Worm (Caenorhabditis elegans) whole organism, early embryonic: Measurements from ENCODE around the gene F35F11.2.

Experiments
- B0310.2 ChIP-seq: sonication (generic microtip); optimal IDR thresholded peaks from 2 replicates; lab custom pipeline; 2016; ENCODE audit warnings: mild to moderate bottlenecking, missing genetic modification characterization, missing compliant biosample characterization
- F13C5.2 ChIP-seq: sonication (generic microtip); optimal IDR thresholded peaks from 2 replicates; lab custom pipeline; 2017; ENCODE audit warnings: mild to moderate bottlenecking, missing genetic modification characterization, inconsistent platforms, missing compliant biosample characterization
- aly-1 ChIP-seq: sonication (generic microtip); optimal IDR thresholded peaks from 2 replicates; lab custom pipeline; 2016; ENCODE audit warnings: missing genetic modification characterization, missing compliant biosample characterization
- ama-1 ChIP-seq: fragments of 150-350 bp; optimal IDR thresholded peaks from 2 replicates; lab custom pipeline; 2014
- ceh-13 ChIP-seq: fragments of 200-800 bp; sonication (Bioruptor generic); optimal IDR thresholded peaks from 2 replicates; lab custom pipeline; 2018; ENCODE audit warnings: mild to moderate bottlenecking, missing genetic modification characterization, missing compliant biosample characterization
- ceh-36 ChIP-seq: sonication (generic microtip); optimal IDR thresholded peaks from 2 replicates; lab custom pipeline; 2016; ENCODE audit warnings: missing genetic modification characterization, inconsistent platforms, missing compliant biosample characterization
- ets-7 ChIP-seq: sonication (generic microtip); optimal IDR thresholded peaks from 2 replicates; lab custom pipeline; 2016; ENCODE audit warnings: missing genotype, missing genetic modification characterization, missing compliant biosample characterization
- flt-1 ChIP-seq: fragments of 200-800 bp; sonication (Bioruptor generic); IDR thresholded peaks from 2 replicates; pipeline ENCODE4 v1.3.6; 2022; ENCODE audit warnings: missing genetic modification characterization, missing compliant biosample characterization
- hmbx-1 ChIP-seq: sonication (generic microtip); optimal IDR thresholded peaks from 2 replicates; lab custom pipeline; 2016; ENCODE audit warnings: mild to moderate bottlenecking, missing genetic modification characterization, missing compliant biosample characterization
- hmg-4 ChIP-seq: fragments of 200-800 bp; sonication (Bioruptor generic); optimal IDR thresholded peaks from 2 replicates; lab custom pipeline; 2018; ENCODE audit warnings: mild to moderate bottlenecking, missing genetic modification characterization, missing compliant biosample characterization
- hnd-1 ChIP-seq: sonication (generic microtip); optimal IDR thresholded peaks from 2 replicates; lab custom pipeline; 2016; ENCODE audit warnings: missing genetic modification characterization, missing compliant biosample characterization
- pes-1 ChIP-seq: fragments of 200-800 bp; sonication (Bioruptor generic); IDR thresholded peaks from 2 replicates; pipeline ENCODE4 v1.3.6; 2022; ENCODE audit warnings: missing genetic modification reagents, missing genetic modification characterization, missing compliant biosample characterization
- scrt-1 ChIP-seq: fragments of 200-800 bp; sonication (Bioruptor generic); IDR thresholded peaks from 2 replicates; pipeline ENCODE4 v1.3.6; 2022; ENCODE audit warnings: missing genetic modification characterization, missing compliant biosample characterization
- sea-1 ChIP-seq: fragments of 200-800 bp; sonication (Bioruptor generic); conservative IDR thresholded peaks from 2 replicates; pipeline ENCODE4 v1.3.6; 2022; ENCODE audit warnings: missing genetic modification characterization, missing compliant biosample characterization
- tbx-11 ChIP-seq: fragments of 200-800 bp; sonication (Bioruptor generic); IDR thresholded peaks from 2 replicates; pipeline ENCODE4 v1.3.6; 2022; ENCODE audit warnings: missing genetic modification characterization, missing compliant biosample characterization
- tbx-37 ChIP-seq: fragments of 200-800 bp; sonication (Bioruptor generic); conservative IDR thresholded peaks from 2 replicates; pipeline ENCODE4 v1.3.6; 2022; ENCODE audit warnings: missing genetic modification reagents, missing genetic modification characterization, missing compliant biosample characterization
- tra-4 ChIP-seq: sonication (generic microtip); optimal IDR thresholded peaks from 2 replicates; lab custom pipeline; 2017; ENCODE audit warnings: missing genetic modification characterization, missing compliant biosample characterization

The F35F11.2 gene

DNA sequence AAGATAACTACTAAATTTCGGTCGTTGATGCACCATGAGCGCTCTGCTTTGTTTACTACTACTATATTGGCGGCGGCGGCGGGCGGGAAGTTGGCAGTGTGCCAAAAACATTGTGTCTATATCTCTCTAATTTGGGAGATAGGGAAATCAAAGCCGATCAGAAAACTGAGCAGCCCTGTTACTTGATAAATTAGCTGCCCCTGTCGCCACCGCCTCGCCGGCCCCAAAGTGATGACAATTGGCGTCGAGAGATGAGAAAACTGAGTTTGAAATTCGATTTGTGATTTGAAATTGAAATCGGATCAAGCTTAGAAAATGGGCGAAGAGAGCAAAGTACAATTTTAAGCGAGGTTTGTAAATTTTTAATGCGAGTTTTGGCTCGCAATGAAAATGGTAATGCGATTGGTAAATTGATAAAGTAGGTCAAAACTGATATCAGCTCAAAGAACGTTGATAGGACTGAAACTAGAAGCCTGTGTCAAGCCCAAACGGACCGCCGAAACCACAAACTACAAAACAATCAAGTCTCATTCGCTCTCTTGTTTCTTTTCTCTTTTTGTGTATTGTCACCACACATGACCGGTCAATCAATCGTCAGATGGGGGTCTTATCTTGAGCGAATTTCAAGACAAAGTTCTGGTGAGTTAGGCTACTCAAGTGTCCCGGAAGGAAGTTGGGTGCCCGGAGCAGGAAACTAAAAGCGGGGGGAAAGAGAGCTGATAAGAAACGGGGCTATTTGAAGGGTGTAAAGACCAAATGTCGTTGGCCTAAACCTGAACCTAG, 12.8 kb upstream of the F35F11.2 start:
- TF ChIP-seq tbx-37 (GFP tag; lab: Robert Waterston, UW) (no peak), ceh-36 (tag; lab: Kevin White, UChicago) (no peak), ceh-13 (GFP tag; lab: Kevin White, UChicago) (no peak), ama-1 (no peak), hnd-1 (tag; lab: Kevin White, UChicago) (no peak), tbx-11 (GFP tag; lab: Robert Waterston, UW) (no peak), F13C5.2 (tag; lab: Kevin White, UChicago) (no peak), flt-1 (GFP tag; lab: Robert Waterston, UW) (no peak), hmbx-1 (tag; lab: Kevin White, UChicago) (no peak), aly-1 (tag; lab: Kevin White, UChicago) (no peak), tra-4 (tag; lab: Kevin White, UChicago) (no peak), ets-7 (tag; lab: Kevin White, UChicago) (no peak), sea-1 (no peak), hmg-4 (no peak)

DNA sequence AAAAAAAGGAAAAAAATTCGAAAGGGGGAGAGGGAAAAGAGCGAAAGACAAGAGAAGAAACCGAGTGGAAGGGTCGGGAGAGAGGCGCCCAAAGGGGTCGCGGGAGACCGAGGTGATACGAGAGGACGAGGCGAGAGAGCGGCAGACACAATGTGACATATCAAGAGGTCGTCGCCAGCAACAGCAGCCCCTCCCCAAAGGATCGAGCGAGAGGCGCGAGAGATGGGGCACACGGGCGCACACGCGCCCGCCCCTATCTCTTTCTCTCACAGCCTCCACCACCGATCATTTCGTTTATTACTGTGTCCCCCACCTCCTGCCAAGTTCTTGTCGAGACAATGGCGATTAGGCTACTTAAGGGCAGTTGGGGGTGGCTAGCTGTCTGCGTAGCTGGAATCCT, 11.9 kb upstream of the F35F11.2 start:
- no peak for TF ChIP-seq ama-1
- no peak for TF ChIP-seq tra-4 (tag; lab: Kevin White, UChicago)
- TF ChIP-seq aly-1 (tag; lab: Kevin White, UChicago) = peak; percentile 39

DNA sequence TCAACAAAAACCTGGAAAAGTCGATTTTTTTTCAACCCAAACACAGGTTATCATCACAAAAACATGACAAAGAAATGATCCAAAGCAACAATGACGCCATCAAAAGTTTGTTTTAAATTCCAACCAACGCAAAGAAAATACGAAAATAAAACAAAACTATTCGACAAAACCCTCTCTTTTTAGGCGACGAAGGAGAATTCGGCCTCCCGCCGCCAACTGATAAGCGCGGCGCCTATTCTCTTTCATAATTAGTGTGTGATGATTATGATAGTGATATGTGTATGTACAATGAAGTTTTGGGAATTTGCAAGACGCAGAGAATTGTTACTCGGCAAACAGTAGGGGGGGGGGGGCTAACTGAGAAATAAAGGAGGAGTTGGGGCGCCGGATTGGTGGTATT, 10.8 kb upstream of the F35F11.2 start:
- TF ChIP-seq sea-1 = no peak
- TF ChIP-seq hnd-1 (tag; lab: Kevin White, UChicago) = no peak
- TF ChIP-seq B0310.2 = no peak
- no peak for TF ChIP-seq ama-1
- TF ChIP-seq scrt-1 (GFP tag; lab: Robert Waterston, UW) = no peak
- TF ChIP-seq flt-1 (GFP tag; lab: Robert Waterston, UW) = no peak
- TF ChIP-seq hmg-4 = no peak
- TF ChIP-seq ets-7 (tag; lab: Kevin White, UChicago) = no peak
- TF ChIP-seq ceh-36 (tag; lab: Kevin White, UChicago) = no peak
- no peak for TF ChIP-seq tbx-37 (GFP tag; lab: Robert Waterston, UW)
- no peak for TF ChIP-seq F13C5.2 (tag; lab: Kevin White, UChicago)
- no peak for TF ChIP-seq hmbx-1 (tag; lab: Kevin White, UChicago)
- TF ChIP-seq tra-4 (tag; lab: Kevin White, UChicago) = no peak
- TF ChIP-seq ceh-13 (GFP tag; lab: Kevin White, UChicago) = no peak
- no peak for TF ChIP-seq aly-1 (tag; lab: Kevin White, UChicago)
- TF ChIP-seq tbx-11 (GFP tag; lab: Robert Waterston, UW) = no peak
- no peak for TF ChIP-seq pes-1

- TF ChIP-seq hnd-1 (tag; lab: Kevin White, UChicago) (no peak), hmg-4 (no peak), aly-1 (tag; lab: Kevin White, UChicago) (no peak), flt-1 (GFP tag; lab: Robert Waterston, UW) (no peak), hmbx-1 (tag; lab: Kevin White, UChicago) (no peak), scrt-1 (GFP tag; lab: Robert Waterston, UW) (no peak), F13C5.2 (tag; lab: Kevin White, UChicago) (no peak), tra-4 (tag; lab: Kevin White, UChicago) (no peak), B0310.2 (no peak), ets-7 (tag; lab: Kevin White, UChicago) (no peak), ama-1 (no peak), pes-1 (no peak)
These were observed 9.0 kb upstream of the F35F11.2 start for ce11 chrIV:4030917-4031599.

- TF ChIP-seq ama-1 (no peak), tbx-11 (GFP tag; lab: Robert Waterston, UW) (no peak), hmg-4 (no peak), F13C5.2 (tag; lab: Kevin White, UChicago) (no peak), ets-7 (tag; lab: Kevin White, UChicago) (no peak), ceh-36 (tag; lab: Kevin White, UChicago) (no peak), scrt-1 (GFP tag; lab: Robert Waterston, UW) (no peak), flt-1 (GFP tag; lab: Robert Waterston, UW) (no peak), B0310.2 (no peak), tbx-37 (GFP tag; lab: Robert Waterston, UW) (no peak), hnd-1 (tag; lab: Kevin White, UChicago) (no peak), ceh-13 (GFP tag; lab: Kevin White, UChicago) (no peak)
These were observed 7.7 kb upstream of the F35F11.2 start for ce11 chrIV:4032350-4032749.

- TF ChIP-seq hmg-4 (no peak), ceh-36 (tag; lab: Kevin White, UChicago) (no peak), B0310.2 (no peak), tbx-37 (GFP tag; lab: Robert Waterston, UW) (no peak), hmbx-1 (tag; lab: Kevin White, UChicago) (no peak), tbx-11 (GFP tag; lab: Robert Waterston, UW) (no peak), tra-4 (tag; lab: Kevin White, UChicago) (no peak), F13C5.2 (tag; lab: Kevin White, UChicago) (no peak), sea-1 (no peak), pes-1 (no peak)
These were observed 6.6 kb upstream of the F35F11.2 start for ce11 chrIV:4033490-4033889.

- TF ChIP-seq flt-1 (GFP tag; lab: Robert Waterston, UW) (no peak), aly-1 (tag; lab: Kevin White, UChicago) (no peak), ama-1 (no peak), tra-4 (tag; lab: Kevin White, UChicago) (no peak), B0310.2 (no peak), tbx-11 (GFP tag; lab: Robert Waterston, UW) (no peak), hmbx-1 (tag; lab: Kevin White, UChicago) (no peak), sea-1 (no peak), ceh-13 (GFP tag; lab: Kevin White, UChicago) (no peak), hnd-1 (tag; lab: Kevin White, UChicago) (no peak), ceh-36 (tag; lab: Kevin White, UChicago) (no peak), pes-1 (no peak), F13C5.2 (tag; lab: Kevin White, UChicago) (no peak), ets-7 (tag; lab: Kevin White, UChicago) (no peak), scrt-1 (GFP tag; lab: Robert Waterston, UW) (no peak)
These were observed 5.2 kb upstream of the F35F11.2 start, which contains the start of gene hlh-30 for ce11 chrIV:4034883-4035282. hlh-30 (minus strand) TSS chrIV:4034951.
